Worm (Caenorhabditis elegans): ENCODE data around the gene F14H3.15.

DNA sequence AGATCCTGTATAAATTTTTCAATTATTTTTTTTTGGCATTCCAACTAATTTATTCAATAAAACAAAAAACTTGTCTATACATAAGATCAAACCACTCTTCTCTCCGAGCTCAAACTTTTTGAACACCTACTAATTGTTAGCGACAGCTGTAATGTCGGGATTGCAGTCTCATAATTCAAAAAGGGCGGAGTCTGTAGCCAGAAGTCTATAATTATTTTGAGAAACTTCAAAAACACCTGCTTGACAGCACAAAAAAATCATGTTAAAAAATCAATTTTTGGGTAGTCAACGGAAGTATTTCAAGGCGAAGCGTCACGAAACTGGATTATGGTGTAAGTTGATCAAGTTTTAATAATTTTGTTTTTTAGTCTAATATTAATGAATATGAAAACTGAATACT, 40.0 kb downstream of the F14H3.15 start, which contains the start of gene srx-44:
- no peak for TF ChIP-seq med-1 (GFP tag; optimal IDR thresholded peaks at IDR 0.05; ENCODE audit: insufficient read depth)
- no peak for TF ChIP-seq flt-1 (GFP tag; IDR thresholded peaks at IDR 0.05)
- TF ChIP-seq ztf-29 (GFP tag; IDR thresholded peaks at IDR 0.05): no peak
- no peak for TF ChIP-seq ztf-23 (GFP tag; IDR thresholded peaks at IDR 0.05)
- no peak for TF ChIP-seq ref-1 (GFP tag; conservative IDR thresholded peaks at IDR 0.05)
- TF ChIP-seq T22C8.4 (GFP tag; IDR thresholded peaks at IDR 0.05): no peak
- no peak for TF ChIP-seq cog-1 (tag; optimal IDR thresholded peaks at IDR 0.05)
- no peak for TF ChIP-seq klf-2 (GFP tag; conservative IDR thresholded peaks at IDR 0.05)
